Worm (Caenorhabditis elegans): Measurements from ENCODE around the gene srv-8.

ce11 chrV:13388961-13389360, 31.6 kb downstream of the srv-8 start:
- TF ChIP-seq tbx-9 (tag; optimal IDR thresholded peaks at IDR 0.05; ENCODE audit: borderline replicate concordance) (no peak), snpc-1.3 (tag; optimal IDR thresholded peaks at IDR 0.05; ENCODE audit: insufficient read depth) (no peak), madf-8 (GFP tag; conservative IDR thresholded peaks at IDR 0.05) (no peak), repo-1 (tag; optimal IDR thresholded peaks at IDR 0.05) (no peak), Y67H2A.10 (GFP tag; conservative IDR thresholded peaks at IDR 0.05) (no peak), F49E8.2 (tag; optimal IDR thresholded peaks at IDR 0.05; ENCODE audit: insufficient read depth) (no peak), rcor-1 (GFP tag; IDR thresholded peaks at IDR 0.05) (no peak), hrde-1 (tag; optimal IDR thresholded peaks at IDR 0.05; ENCODE audit: borderline replicate concordance) (no peak), cebp-2 (GFP tag; IDR thresholded peaks at IDR 0.05) (no peak), ztf-28 (GFP tag; IDR thresholded peaks at IDR 0.05) (no peak)
